Fruit fly (Drosophila melanogaster) whole organism, embryonic: Measurements from ENCODE around the gene CG34276.

Experiments
- Adf1 ChIP-seq: fragments of 200-800 bp; sonication (Bioruptor generic); IDR thresholded peaks from 2 replicates; pipeline ENCODE4 v1.3.6; 2022; ENCODE audit warnings: missing biosample characterization, missing genetic modification characterization
- B-H2 ChIP-seq: fragments of 200-800 bp; sonication (Bioruptor generic); optimal IDR thresholded peaks from 2 replicates; lab custom pipeline; 2018; ENCODE audit warnings: missing biosample characterization, mild to moderate bottlenecking, missing genetic modification characterization
- Bteb2 ChIP-seq: fragments of 200-800 bp; sonication (Bioruptor generic); optimal IDR thresholded peaks from 2 replicates; lab custom pipeline; 2016; ENCODE audit warnings: missing biosample characterization, missing genetic modification characterization
- CG10267 ChIP-seq: fragments of 200-800 bp; sonication (Bioruptor generic); optimal IDR thresholded peaks from 2 replicates; lab custom pipeline; 2018; ENCODE audit warnings: missing biosample characterization, mild to moderate bottlenecking, missing genetic modification characterization, moderate library complexity
- CG10366 ChIP-seq: fragments of 200-800 bp; sonication (Bioruptor generic); IDR thresholded peaks from 2 replicates; pipeline ENCODE4 v1.3.6; 2022; ENCODE audit warnings: missing biosample characterization, missing genetic modification characterization
- CG11398 ChIP-seq: fragments of 200-800 bp; sonication (Bioruptor generic); optimal IDR thresholded peaks from 2 replicates; lab custom pipeline; 2016; ENCODE audit warnings: missing biosample characterization, missing genetic modification characterization
- CG11456 ChIP-seq: fragments of 200-800 bp; sonication (Bioruptor generic); IDR thresholded peaks from 3 replicates; pipeline ENCODE4 v1.3.6; 2022; ENCODE audit warnings: missing biosample characterization, missing genetic modification characterization
- CG12155 ChIP-seq: fragments of 200-800 bp; sonication (Bioruptor generic); optimal IDR thresholded peaks from 3 replicates; lab custom pipeline; 2016; ENCODE audit warnings: missing biosample characterization, missing genetic modification characterization
- CG13296 ChIP-seq: fragments of 200-800 bp; sonication (Bioruptor generic); optimal IDR thresholded peaks from 3 replicates; lab custom pipeline; 2018; ENCODE audit warnings: missing biosample characterization, mild to moderate bottlenecking, missing genetic modification characterization
- CG13894 ChIP-seq: fragments of 200-800 bp; sonication (Bioruptor generic); optimal IDR thresholded peaks from 3 replicates; lab custom pipeline; 2018; ENCODE audit warnings: missing biosample characterization, mild to moderate bottlenecking, missing genetic modification characterization, moderate library complexity
- CG15479 ChIP-seq: fragments of 200-800 bp; sonication (Bioruptor generic); optimal IDR thresholded peaks from 3 replicates; lab custom pipeline; 2019; ENCODE audit warnings: missing biosample characterization, mild to moderate bottlenecking, missing genetic modification characterization, moderate library complexity
- CG1602 ChIP-seq: fragments of 200-800 bp; sonication (Bioruptor generic); optimal IDR thresholded peaks from 3 replicates; lab custom pipeline; 2016; ENCODE audit warnings: missing biosample characterization, missing genetic modification characterization
- CG33557 ChIP-seq: fragments of 200-800 bp; sonication (Bioruptor generic); optimal IDR thresholded peaks from 2 replicates; lab custom pipeline; 2019; ENCODE audit warnings: missing biosample characterization, mild to moderate bottlenecking, missing genetic modification characterization, moderate library complexity
- CG3407 ChIP-seq: fragments of 200-800 bp; sonication (Bioruptor generic); optimal IDR thresholded peaks from 2 replicates; lab custom pipeline; 2018; ENCODE audit warnings: missing biosample characterization, mild to moderate bottlenecking, missing genetic modification characterization
- CG34376 ChIP-seq: fragments of 200-800 bp; sonication (Bioruptor generic); optimal IDR thresholded peaks from 2 replicates; lab custom pipeline; 2018; ENCODE audit warnings: missing biosample characterization, mild to moderate bottlenecking, missing genetic modification characterization
- CG4617 ChIP-seq: fragments of 200-800 bp; sonication (Bioruptor generic); optimal IDR thresholded peaks from 3 replicates; lab custom pipeline; 2016; ENCODE audit warnings: missing biosample characterization, missing genetic modification characterization, borderline replicate concordance
- CG7357 ChIP-seq: fragments of 200-800 bp; sonication (Bioruptor generic); IDR thresholded peaks from 3 replicates; pipeline ENCODE4 v1.3.6; 2022; ENCODE audit warnings: missing biosample characterization, missing genetic modification characterization
- CG7556 ChIP-seq: fragments of 200-800 bp; sonication (Bioruptor generic); optimal IDR thresholded peaks from 2 replicates; lab custom pipeline; 2017; ENCODE audit warnings: missing biosample characterization, mild to moderate bottlenecking, missing genetic modification characterization
- CG8924 ChIP-seq: fragments of 200-800 bp; optimal IDR thresholded peaks from 3 replicates; lab custom pipeline; 2019; ENCODE audit warnings: missing biosample characterization, mild to moderate bottlenecking, missing genetic modification characterization, moderate library complexity
- CG9609 ChIP-seq: fragments of 200-800 bp; sonication (Bioruptor generic); optimal IDR thresholded peaks from 3 replicates; lab custom pipeline; 2016; ENCODE audit warnings: missing biosample characterization, missing genetic modification characterization
- CTCF ChIP-seq: fragments of 200-800 bp; sonication (Bioruptor generic); optimal IDR thresholded peaks from 2 replicates; lab custom pipeline; 2017; ENCODE audit warnings: missing biosample characterization, mild to moderate bottlenecking, missing genetic modification characterization, moderate library complexity
- CkIIα-i1 ChIP-seq: fragments of 200-800 bp; sonication (Bioruptor generic); IDR thresholded peaks from 2 replicates; pipeline ENCODE4 v1.3.6; 2022; ENCODE audit warnings: missing biosample characterization, missing genetic modification characterization
- Ets65A ChIP-seq: fragments of 200-800 bp; sonication (Bioruptor generic); peaks from one replicate; lab custom pipeline; 2016; ENCODE audit warnings: missing biosample characterization, missing genetic modification characterization
- Fer3 ChIP-seq: fragments of 200-800 bp; sonication (Bioruptor generic); optimal IDR thresholded peaks from 2 replicates; lab custom pipeline; 2018; ENCODE audit warnings: missing biosample characterization, mild to moderate bottlenecking, missing genetic modification characterization, moderate library complexity
- H2.0 ChIP-seq: fragments of 200-800 bp; sonication (Bioruptor generic); IDR thresholded peaks from 2 replicates; pipeline ENCODE4 v1.3.6; 2022; ENCODE audit warnings: missing biosample characterization, missing genetic modification characterization
- HHEX ChIP-seq: fragments of 200-800 bp; sonication (Bioruptor generic); optimal IDR thresholded peaks from 3 replicates; lab custom pipeline; 2017; ENCODE audit warnings: missing biosample characterization, mild to moderate bottlenecking, missing genetic modification characterization, missing genetic modification reagents
- HmgD ChIP-seq: fragments of 200-800 bp; sonication (Bioruptor generic); optimal IDR thresholded peaks from 3 replicates; lab custom pipeline; 2016; ENCODE audit warnings: missing biosample characterization, missing genetic modification characterization
- Hr39 ChIP-seq: fragments of >200 bp; optimal IDR thresholded peaks from 2 replicates; lab custom pipeline; 2017
- Jarid2 ChIP-seq: fragments of 200-800 bp; sonication (Bioruptor generic); optimal IDR thresholded peaks from 3 replicates; lab custom pipeline; 2017; ENCODE audit warnings: mild to moderate bottlenecking, missing biosample characterization, missing genetic modification reagents, missing genetic modification characterization
- MTF-1 ChIP-seq: fragments of 200-800 bp; sonication (Bioruptor generic); optimal IDR thresholded peaks from 2 replicates; lab custom pipeline; 2018; ENCODE audit warnings: missing biosample characterization, mild to moderate bottlenecking, missing genetic modification characterization, borderline replicate concordance
- Mad ChIP-seq: fragments of 200-800 bp; sonication (Bioruptor generic); optimal IDR thresholded peaks from 2 replicates; lab custom pipeline; 2016; ENCODE audit warnings: missing biosample characterization, missing genetic modification characterization
- Mes4 ChIP-seq: fragments of 200-800 bp; sonication (Bioruptor generic); optimal IDR thresholded peaks from 2 replicates; lab custom pipeline; 2016; ENCODE audit warnings: missing biosample characterization, missing genetic modification characterization
- Myb ChIP-seq: fragments of 200-800 bp; sonication (Bioruptor generic); optimal IDR thresholded peaks from 2 replicates; lab custom pipeline; 2016; ENCODE audit warnings: missing biosample characterization, missing genetic modification characterization
- Poxn ChIP-seq: fragments of 200-800 bp; sonication (Bioruptor generic); IDR thresholded peaks from 2 replicates; pipeline ENCODE4 v1.3.6; 2022; ENCODE audit warnings: missing biosample characterization, missing genetic modification characterization
- bsh ChIP-seq, 2 experiments: fragments of 200-800 bp; sonication (Bioruptor generic); optimal IDR thresholded peaks; 2 replicates each; lab custom pipeline; 2017 to 2018; ENCODE audit warnings: mild to moderate bottlenecking in 2 of 2, missing biosample characterization in 2 of 2, missing genetic modification characterization in 2 of 2, moderate library complexity in 1 of 2
- cg ChIP-seq: fragments of 200-800 bp; sonication (Bioruptor generic); optimal IDR thresholded peaks from 3 replicates; lab custom pipeline; 2019; ENCODE audit warnings: missing biosample characterization, mild to moderate bottlenecking, missing genetic modification characterization, moderate library complexity
- dati ChIP-seq: fragments of 200-800 bp; sonication (Bioruptor generic); IDR thresholded peaks from 2 replicates; pipeline ENCODE4 v1.3.6; 2022; ENCODE audit warnings: missing biosample characterization, missing genetic modification characterization
- dimm ChIP-seq: fragments of 200-800 bp; sonication (Bioruptor generic); IDR thresholded peaks from 2 replicates; pipeline ENCODE4 v1.3.6; 2022; ENCODE audit warnings: missing biosample characterization, missing genetic modification characterization
- disco-r ChIP-seq: fragments of 200-800 bp; sonication (Bioruptor generic); optimal IDR thresholded peaks from 2 replicates; lab custom pipeline; 2016; ENCODE audit warnings: missing biosample characterization, missing genetic modification characterization
- esg ChIP-seq: fragments of 200-800 bp; sonication (Bioruptor generic); conservative IDR thresholded peaks from 2 replicates; pipeline ENCODE4 v1.3.6; 2022; ENCODE audit warnings: missing biosample characterization, missing genetic modification characterization
- gsb-n ChIP-seq: fragments of 200-800 bp; sonication (Bioruptor generic); optimal IDR thresholded peaks from 3 replicates; lab custom pipeline; 2018; ENCODE audit warnings: missing biosample characterization, mild to moderate bottlenecking, missing genetic modification characterization
- jigr1 ChIP-seq: fragments of 200-800 bp; sonication (Bioruptor generic); IDR thresholded peaks from 3 replicates; pipeline ENCODE4 v1.3.6; 2022; ENCODE audit warnings: missing biosample characterization, missing genetic modification characterization
- jing ChIP-seq: fragments of 200-800 bp; sonication (Bioruptor generic); optimal IDR thresholded peaks from 2 replicates; lab custom pipeline; 2018; ENCODE audit warnings: missing biosample characterization, mild to moderate bottlenecking, missing genetic modification characterization
- lmd ChIP-seq: fragments of 200-800 bp; sonication (Bioruptor generic); IDR thresholded peaks from 2 replicates; pipeline ENCODE4 v1.3.6; 2022; ENCODE audit warnings: missing biosample characterization, missing genetic modification characterization
- lola ChIP-seq, 3 experiments: fragments of >200 bp in 2 of 3; fragments of 200-800 bp in 1 of 3; sonication (Bioruptor generic) in 1 of 3; optimal IDR thresholded peaks; 2 replicates each; lab custom pipeline; 2017 to 2019; ENCODE audit warnings: missing biosample characterization in 3 of 3, missing genetic modification characterization in 3 of 3, mild to moderate bottlenecking in 1 of 3, moderate library complexity in 1 of 3
- nom ChIP-seq: fragments of 200-800 bp; sonication (Bioruptor generic); optimal IDR thresholded peaks from 2 replicates; lab custom pipeline; 2017; ENCODE audit warnings: missing biosample characterization, missing genetic modification characterization, mild to moderate bottlenecking, moderate library complexity, missing genetic modification reagents
- onecut ChIP-seq: fragments of 200-800 bp; sonication (Bioruptor generic); IDR thresholded peaks from 2 replicates; pipeline ENCODE4 v1.3.6; 2022; ENCODE audit warnings: missing biosample characterization, missing genetic modification characterization
- pho ChIP-seq: fragments of 200-800 bp; sonication (Bioruptor generic); optimal IDR thresholded peaks from 2 replicates; lab custom pipeline; 2016; ENCODE audit warnings: missing biosample characterization, missing genetic modification characterization
- pnt ChIP-seq: fragments of 200-800 bp; sonication (Bioruptor generic); optimal IDR thresholded peaks from 3 replicates; lab custom pipeline; 2016; ENCODE audit warnings: missing biosample characterization, missing genetic modification characterization
- ro ChIP-seq: fragments of 200-800 bp; sonication (Bioruptor generic); IDR thresholded peaks from 2 replicates; pipeline ENCODE4 v1.3.6; 2022; ENCODE audit warnings: missing biosample characterization, missing genetic modification characterization
- scrt ChIP-seq: fragments of 200-800 bp; sonication (Bioruptor generic); optimal IDR thresholded peaks from 2 replicates; lab custom pipeline; 2018; ENCODE audit warnings: missing biosample characterization, mild to moderate bottlenecking, missing genetic modification characterization, moderate library complexity
- twi ChIP-seq: fragments of 200-800 bp; optimal IDR thresholded peaks from 2 replicates; lab custom pipeline; 2019; ENCODE audit warnings: missing biosample characterization, mild to moderate bottlenecking, missing genetic modification characterization, moderate library complexity
- yki ChIP-seq: fragments of >200 bp; optimal IDR thresholded peaks from 3 replicates; lab custom pipeline; 2018

CG34276 gene

DNA sequence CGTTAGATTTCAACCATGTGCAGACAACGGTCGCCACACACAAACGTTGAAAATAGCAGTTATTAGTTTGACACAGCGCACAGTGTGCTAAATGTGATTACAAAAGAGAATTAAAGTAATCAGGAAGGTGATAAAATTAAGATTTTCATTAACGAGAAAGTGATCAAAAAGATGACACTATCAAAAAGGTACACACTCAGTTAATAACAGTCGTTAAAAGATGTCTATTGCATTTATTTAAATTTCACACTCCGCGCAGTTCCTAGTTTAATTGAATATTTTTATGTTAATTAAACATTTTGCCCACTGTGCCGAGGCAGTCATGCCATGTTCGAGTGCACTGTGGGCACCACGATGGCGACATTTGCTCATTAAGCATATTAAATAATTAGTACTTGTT is 1.7 kb downstream of the CG34276 start:
- TF ChIP-seq Jarid2 (GFP tag; lab: Kevin White, UChicago) (no peak), onecut (GFP tag; lab: Robert Waterston, UW) (no peak), jigr1 (no peak), H2.0 (GFP tag; lab: Robert Waterston, UW) (no peak; the same call in 1 of the 2 replicates), CTCF (GFP tag; lab: Kevin White, UChicago) (no peak), nom (GFP tag; lab: Kevin White, UChicago) (no peak), yki (no peak), CkIIα-i1 (no peak), Poxn (GFP tag; lab: Robert Waterston, UW) (no peak), ro (GFP tag; lab: Robert Waterston, UW) (no peak), CG10267 (tag; lab: Kevin White, UChicago) (peak; percentile 0), scrt (GFP tag; lab: Kevin White, UChicago) (no peak), CG3407 (GFP tag; lab: Kevin White, UChicago) (no peak), Mad (GFP tag; lab: Kevin White, UChicago) (no peak), CG13894 (no peak), dati (no peak), Fer3 (tag; lab: Kevin White, UChicago) (no peak), CG10366 (GFP tag; lab: Robert Waterston, UW) (peak; percentile 29; the same call in 1 of the 2 replicates), lmd (GFP tag; lab: Robert Waterston, UW) (peak; percentile 42; the same call in 1 of the 2 replicates), pnt (GFP tag; lab: Kevin White, UChicago) (no peak), CG11398 (no peak), disco-r (GFP tag; lab: Kevin White, UChicago) (no peak), HHEX (GFP tag; lab: Kevin White, UChicago) (peak; percentile 12), CG7556 (GFP tag; lab: Kevin White, UChicago) (peak; percentile 27), CG33557 (GFP tag; lab: Kevin White, UChicago) (no peak), CG9609 (no peak), CG34376 (GFP tag; lab: Kevin White, UChicago) (no peak), bsh (GFP tag; optimal IDR thresholded peaks at IDR 0.05; lab: Kevin White, UChicago) (peak; percentile 7 to 28), CG4617 (GFP tag; lab: Kevin White, UChicago) (no peak), MTF-1 (GFP tag; lab: Kevin White, UChicago) (no peak), CG13296 (GFP tag; lab: Kevin White, UChicago) (peak; percentile 14), Myb (no peak), Bteb2 (GFP tag; lab: Kevin White, UChicago) (no peak), CG1602 (GFP tag; lab: Kevin White, UChicago) (peak; percentile 1), gsb-n (no peak), CG7357 (GFP tag; lab: Robert Waterston, UW) (peak; percentile 46; the same call in 1 of the 3 replicates), twi (tag; lab: Kevin White, UChicago) (no peak), CG15479 (GFP tag; lab: Kevin White, UChicago) (no peak), CG8924 (peak; percentile 41), HmgD (GFP tag; lab: Kevin White, UChicago) (no peak), Hr39 (lab: Kevin White, UChicago) (no peak), lola (GFP tag; optimal IDR thresholded peaks at IDR 0.05; lab: Kevin White, UChicago) (no peak), Ets65A (peak; percentile 69), dimm (no peak), Adf1 (GFP tag; lab: Robert Waterston, UW) (no peak), Mes4 (GFP tag; lab: Kevin White, UChicago) (no peak), cg (GFP tag; lab: Kevin White, UChicago) (no peak), esg (GFP tag; lab: Robert Waterston, UW) (0 out of 2 replicates have a peak, but pooled peaks have one; percentile 31), pho (GFP tag; lab: Kevin White, UChicago) (no peak), jing (GFP tag; lab: Kevin White, UChicago) (no peak), B-H2 (GFP tag; lab: Kevin White, UChicago) (no peak), CG12155 (no peak), CG11456 (GFP tag; lab: Robert Waterston, UW) (no peak)
